Fruit fly (Drosophila melanogaster) whole organism, wandering third instar larva: ENCODE data around the gene PGAP1.

Experiments
- Abd-B ChIP-seq: fragments of >200 bp; optimal IDR thresholded peaks from 2 replicates; lab custom pipeline; 2017; ENCODE audit warnings: missing biosample characterization, missing genetic modification characterization
- Dfd ChIP-seq: fragments of >200 bp; optimal IDR thresholded peaks from 2 replicates; lab custom pipeline; 2017; ENCODE audit warnings: missing biosample characterization, missing genetic modification characterization
- Dif ChIP-seq: fragments of 200-275, 200-300 bp; sonication (Bioruptor generic); optimal IDR thresholded peaks from 2 replicates; lab custom pipeline; 2018; ENCODE audit warnings: missing biosample characterization, missing genetic modification characterization; ENCODE audit not compliant: partially characterized antibody
- Jra ChIP-seq: sonication (Bioruptor generic); optimal IDR thresholded peaks from 2 replicates; lab custom pipeline; 2016; ENCODE audit warnings: missing biosample characterization, missing genetic modification characterization
- dl ChIP-seq, 2 experiments: fragments of 175-275, 200-275 bp in 1 of 2; fragments of 200-275 bp in 1 of 2; sonication (Bioruptor generic); optimal IDR thresholded peaks; lab custom pipeline; 2018; ENCODE audit warnings: mild to moderate bottlenecking in 2 of 2, missing biosample characterization in 2 of 2, missing genetic modification characterization in 2 of 2, moderate library complexity in 2 of 2; ENCODE audit not compliant: partially characterized antibody in 2 of 2, insufficient read depth in 1 of 2
- ey ChIP-seq: fragments of 200-800 bp; sonication (Bioruptor generic); optimal IDR thresholded peaks from 2 replicates; lab custom pipeline; 2016; ENCODE audit warnings: missing biosample characterization, missing genetic modification characterization
- jim ChIP-seq: fragments of 175-275, 200-325 bp; sonication (Bioruptor generic); optimal IDR thresholded peaks from 2 replicates; lab custom pipeline; 2016; ENCODE audit warnings: missing biosample characterization, mild to moderate bottlenecking, missing genetic modification characterization
- psq ChIP-seq: fragments of 200-800 bp; sonication (Bioruptor generic); optimal IDR thresholded peaks from 3 replicates; lab custom pipeline; 2017; ENCODE audit warnings: missing biosample characterization, mild to moderate bottlenecking, missing genetic modification characterization, moderate library complexity
- usp ChIP-seq: fragments of >200 bp; optimal IDR thresholded peaks from 2 replicates; lab custom pipeline; 2017; ENCODE audit warnings: missing biosample characterization, missing genetic modification characterization
- woc ChIP-seq: sonication (Bioruptor generic); optimal IDR thresholded peaks from 2 replicates; lab custom pipeline; 2016; ENCODE audit warnings: missing biosample characterization, mild to moderate bottlenecking, missing genetic modification characterization

- TF ChIP-seq Abd-B (GFP tag; lab: Kevin White, UChicago) = no peak
- TF ChIP-seq woc (GFP tag; lab: Kevin White, UChicago) = no peak
- no peak for TF ChIP-seq jim (GFP tag; lab: Kevin White, UChicago)
- TF ChIP-seq Dif (GFP tag; lab: Kevin White, UChicago) = no peak
- TF ChIP-seq psq (GFP tag; lab: Kevin White, UChicago) = no peak
- no peak for TF ChIP-seq Dfd (GFP tag; lab: Kevin White, UChicago)
- TF ChIP-seq ey = no peak
- no peak for TF ChIP-seq dl (GFP tag; optimal IDR thresholded peaks at IDR 0.05; lab: Kevin White, UChicago; ENCODE audit: insufficient read depth in 1 of 2, partially characterized antibody in 2 of 2)
- TF ChIP-seq Jra (GFP tag; lab: Kevin White, UChicago) = no peak
- no peak for TF ChIP-seq usp (GFP tag; lab: Kevin White, UChicago)
Measured at dm6 chrX:5724151-5724699, 35.0 kb upstream of the PGAP1 start.
